Fruit fly (Drosophila melanogaster) whole organism, pupa: ENCODE results near the gene CG4360.

Experiments used
- CG10348 ChIP-seq: fragments of 200-800 bp; sonication (Bioruptor generic); IDR thresholded peaks from 2 replicates; pipeline ENCODE4 v1.3.6; 2022; ENCODE audit warnings: missing biosample characterization, missing genetic modification characterization
- CG12605 ChIP-seq: fragments of 200-800 bp; sonication (Bioruptor generic); IDR thresholded peaks from 2 replicates; pipeline ENCODE4 v1.3.6; 2022; ENCODE audit warnings: missing biosample characterization, missing genetic modification characterization
- CG13204 ChIP-seq: fragments of 200-800 bp; sonication (Bioruptor generic); optimal IDR thresholded peaks from 2 replicates; lab custom pipeline; 2018; ENCODE audit warnings: missing biosample characterization, mild to moderate bottlenecking, missing genetic modification characterization, moderate library complexity
- CG14655 ChIP-seq: fragments of 200-800 bp; sonication (Bioruptor generic); optimal IDR thresholded peaks from 3 replicates; lab custom pipeline; 2017; ENCODE audit warnings: mild to moderate bottlenecking, missing biosample characterization, missing genetic modification reagents, missing genetic modification characterization
- CG15710 ChIP-seq: fragments of 200-800 bp; sonication (Bioruptor generic); optimal IDR thresholded peaks from 2 replicates; lab custom pipeline; 2018; ENCODE audit warnings: missing biosample characterization, mild to moderate bottlenecking, missing genetic modification characterization, moderate library complexity
- CG17806 ChIP-seq: fragments of 200-800 bp; sonication (Bioruptor generic); optimal IDR thresholded peaks from 2 replicates; lab custom pipeline; 2018; ENCODE audit warnings: missing biosample characterization, mild to moderate bottlenecking, missing genetic modification characterization, moderate library complexity
- CG32121 ChIP-seq: fragments of 200-800 bp; sonication (Bioruptor generic); IDR thresholded peaks from 2 replicates; pipeline ENCODE4 v1.3.6; 2022; ENCODE audit warnings: missing biosample characterization, missing genetic modification characterization
- CG34367 ChIP-seq: fragments of 200-800 bp; sonication (Bioruptor generic); optimal IDR thresholded peaks from 2 replicates; lab custom pipeline; 2018; ENCODE audit warnings: missing biosample characterization, mild to moderate bottlenecking, missing genetic modification characterization
- CG4496 ChIP-seq: fragments of 200-800 bp; sonication (Bioruptor generic); IDR thresholded peaks from 3 replicates; pipeline ENCODE4 v1.3.6; 2022; ENCODE audit warnings: missing biosample characterization, missing genetic modification characterization
- CG8159 ChIP-seq: fragments of 200-800 bp; sonication (Bioruptor generic); optimal IDR thresholded peaks from 3 replicates; lab custom pipeline; 2018; ENCODE audit warnings: missing biosample characterization, mild to moderate bottlenecking, missing genetic modification characterization, moderate library complexity
- CG8301 ChIP-seq: fragments of 200-800 bp; sonication (Bioruptor generic); optimal IDR thresholded peaks from 2 replicates; lab custom pipeline; 2018; ENCODE audit warnings: missing biosample characterization, mild to moderate bottlenecking, missing genetic modification characterization
- CG9948 ChIP-seq: fragments of 200-800 bp; sonication (Bioruptor generic); optimal IDR thresholded peaks from 2 replicates; lab custom pipeline; 2018; ENCODE audit warnings: missing biosample characterization, mild to moderate bottlenecking, missing genetic modification characterization, moderate library complexity
- D1 ChIP-seq: fragments of 200-800 bp; sonication (Bioruptor generic); optimal IDR thresholded peaks from 2 replicates; lab custom pipeline; 2018; ENCODE audit warnings: missing biosample characterization, mild to moderate bottlenecking, missing genetic modification characterization, moderate library complexity
- EcR ChIP-seq: fragments of 200-800 bp; sonication (Bioruptor generic); optimal IDR thresholded peaks from 3 replicates; lab custom pipeline; 2019; ENCODE audit warnings: missing biosample characterization, missing genetic modification characterization, mild to moderate bottlenecking, moderate library complexity, missing genetic modification reagents
- Ets98B ChIP-seq: fragments of 200-800 bp; sonication (Bioruptor generic); IDR thresholded peaks from 2 replicates; pipeline ENCODE4 v1.3.6; 2022; ENCODE audit warnings: missing biosample characterization, missing genetic modification characterization
- Pif1A ChIP-seq: fragments of 200-800 bp; sonication (Bioruptor generic); optimal IDR thresholded peaks from 3 replicates; lab custom pipeline; 2016; ENCODE audit warnings: missing biosample characterization, missing genetic modification characterization
- Pif1B ChIP-seq: fragments of 200-800 bp; sonication (Bioruptor generic); optimal IDR thresholded peaks from 3 replicates; lab custom pipeline; 2016; ENCODE audit warnings: missing biosample characterization, missing genetic modification characterization
- Snoo ChIP-seq: fragments of 200-800 bp; sonication (Bioruptor generic); optimal IDR thresholded peaks from 3 replicates; lab custom pipeline; 2017; ENCODE audit warnings: missing biosample characterization, mild to moderate bottlenecking, missing genetic modification characterization, inconsistent platforms
- fd96Ca ChIP-seq: fragments of 200-800 bp; sonication (Bioruptor generic); IDR thresholded peaks from 3 replicates; pipeline ENCODE4 v1.3.6; 2022; ENCODE audit warnings: missing biosample characterization, missing genetic modification characterization
- gl ChIP-seq: fragments of 200-800 bp; sonication (Bioruptor generic); optimal IDR thresholded peaks from 2 replicates; lab custom pipeline; 2018; ENCODE audit warnings: missing biosample characterization, mild to moderate bottlenecking, missing genetic modification characterization
- rn ChIP-seq: fragments of 200-800 bp; sonication (Bioruptor generic); IDR thresholded peaks from 2 replicates; pipeline ENCODE4 v1.3.6; 2022; ENCODE audit warnings: missing biosample characterization, missing genetic modification characterization

CG4360 gene

DNA sequence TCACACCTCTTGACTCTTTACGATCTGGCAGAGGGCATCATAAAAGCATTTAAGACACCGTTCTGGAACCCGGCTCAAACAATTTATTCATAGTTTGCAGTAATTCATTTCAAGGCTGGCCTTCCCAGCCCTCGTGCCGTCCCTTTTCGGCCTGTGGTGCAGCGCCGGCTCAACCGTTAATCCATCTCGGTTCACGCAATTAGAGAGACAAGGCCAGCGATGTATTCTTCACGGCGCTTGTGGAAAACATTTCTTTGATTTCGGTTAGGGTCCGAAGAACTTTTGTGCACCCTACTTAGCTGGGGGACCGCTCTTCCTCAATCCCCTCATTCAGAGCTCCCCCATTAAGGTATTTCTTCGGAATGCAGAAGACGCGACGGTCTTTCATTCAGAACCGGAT, 36.7 kb downstream of the CG4360 start:
- TF ChIP-seq rn (GFP tag; lab: Robert Waterston, UW) (no peak), CG10348 (GFP tag; lab: Robert Waterston, UW) (no peak), CG13204 (GFP tag; lab: Kevin White, UChicago) (peak; percentile 9), EcR (GFP tag; lab: Kevin White, UChicago) (peak; percentile 22), CG34367 (no peak)
- TF ChIP-seq, all 21 proteins: peak for 2

- TF ChIP-seq fd96Ca (GFP tag; lab: Robert Waterston, UW), result no peak
- no peak for TF ChIP-seq CG32121
- no peak for TF ChIP-seq CG8159
- no peak for TF ChIP-seq CG14655 (GFP tag; lab: Kevin White, UChicago)
- no peak for TF ChIP-seq CG34367
- TF ChIP-seq gl, result no peak
- TF ChIP-seq rn (GFP tag; lab: Robert Waterston, UW), result no peak
- TF ChIP-seq D1 (tag; lab: Kevin White, UChicago), result no peak
- no peak for TF ChIP-seq Pif1B (GFP tag; lab: Kevin White, UChicago)
- TF ChIP-seq CG9948, result no peak
- no peak for TF ChIP-seq CG4496
- TF ChIP-seq Snoo (tag; lab: Kevin White, UChicago), result no peak
- no peak for TF ChIP-seq CG10348 (GFP tag; lab: Robert Waterston, UW)
- no peak for TF ChIP-seq CG13204 (GFP tag; lab: Kevin White, UChicago)
Measured at dm6 chr3R:20288564-20288963, 39.2 kb downstream of the CG4360 start.

DNA sequence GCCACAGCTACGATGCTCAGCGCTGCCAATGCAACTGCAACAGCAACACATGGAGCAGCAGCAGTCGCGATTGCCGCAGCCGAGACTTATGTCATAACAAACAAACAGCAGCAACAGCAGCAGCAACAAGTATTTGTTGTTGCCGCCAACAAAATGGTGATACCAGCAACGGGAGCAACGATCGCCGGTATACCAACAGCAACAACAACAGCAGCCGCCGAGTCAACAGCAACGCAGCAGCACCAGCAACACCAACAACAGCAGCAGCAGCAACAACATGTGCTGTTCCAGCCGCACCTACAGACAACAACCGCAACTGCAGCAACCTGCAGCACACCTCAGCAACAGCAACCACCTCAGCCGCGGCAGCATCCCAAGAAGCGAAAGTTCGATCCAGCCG, 39.7 kb downstream of the CG4360 start:
- TF ChIP-seq CG12605 (GFP tag; lab: Robert Waterston, UW) (no peak), EcR (GFP tag; lab: Kevin White, UChicago) (peak; percentile 57), gl (no peak)

- TF ChIP-seq CG8159 (no peak), CG17806 (tag; lab: Kevin White, UChicago) (no peak), fd96Ca (GFP tag; lab: Robert Waterston, UW) (no peak), Pif1A (GFP tag; lab: Kevin White, UChicago) (no peak), CG13204 (GFP tag; lab: Kevin White, UChicago) (no peak), CG12605 (GFP tag; lab: Robert Waterston, UW) (no peak), EcR (GFP tag; lab: Kevin White, UChicago) (no peak), rn (GFP tag; lab: Robert Waterston, UW) (no peak), Pif1B (GFP tag; lab: Kevin White, UChicago) (no peak), CG9948 (no peak)
Measured at dm6 chr3R:20286758-20287157, 41.0 kb downstream of the CG4360 start.

DNA sequence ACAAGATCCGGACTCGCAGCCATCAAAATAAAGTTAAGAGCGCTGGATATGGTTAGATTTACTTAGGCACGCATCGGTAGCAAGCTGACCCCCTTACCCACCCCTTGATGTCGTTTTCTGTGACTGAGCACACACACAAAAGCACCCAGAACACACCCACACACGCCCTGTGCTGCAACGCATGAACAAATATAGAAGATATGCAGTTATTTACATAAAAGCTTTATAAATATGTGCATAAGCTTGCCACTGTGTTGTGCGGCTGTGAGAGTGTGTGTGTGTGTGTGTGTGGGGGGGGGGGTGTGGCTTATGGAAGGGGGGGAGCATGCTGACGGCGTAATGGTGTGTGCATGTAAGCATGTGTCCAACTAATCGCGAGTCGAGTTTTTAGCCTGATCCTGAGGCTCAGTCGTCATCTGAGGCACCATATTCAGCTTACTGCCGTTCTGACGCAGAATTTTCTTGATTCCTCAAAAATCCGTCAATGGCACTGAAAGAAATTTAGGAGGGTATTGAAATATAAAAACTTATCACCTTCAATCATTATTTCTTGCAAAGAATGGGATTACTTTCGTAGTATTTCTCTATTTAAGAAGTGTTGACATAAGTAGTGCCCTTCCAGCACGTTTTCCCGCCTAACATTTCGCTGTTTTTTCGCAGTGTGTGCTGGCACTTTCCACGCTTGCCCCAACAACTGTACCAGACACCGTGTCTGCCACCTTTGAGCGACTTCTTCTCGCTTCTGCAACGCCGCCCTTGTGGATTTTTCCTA, 41.9 kb downstream of the CG4360 start:
- TF ChIP-seq CG15710 (tag; lab: Kevin White, UChicago) (peak; percentile 58), CG8301 (tag; lab: Kevin White, UChicago) (peak; percentile 77), fd96Ca (GFP tag; lab: Robert Waterston, UW) (peak; percentile 71; the same call in 2 of the 3 replicates), CG12605 (GFP tag; lab: Robert Waterston, UW) (peak; percentile 60; the same call in 1 of the 2 replicates), gl (no peak), rn (GFP tag; lab: Robert Waterston, UW) (no peak), CG9948 (peak; percentile 68), Snoo (tag; lab: Kevin White, UChicago) (peak; percentile 32), EcR (GFP tag; lab: Kevin White, UChicago) (no peak), Pif1A (GFP tag; lab: Kevin White, UChicago) (peak; percentile 47), D1 (tag; lab: Kevin White, UChicago) (no peak), CG32121 (no peak; the same call in 1 of the 2 replicates), CG17806 (tag; lab: Kevin White, UChicago) (peak; percentile 68), CG14655 (GFP tag; lab: Kevin White, UChicago) (peak; percentile 79), Ets98B (peak; percentile 44), CG13204 (GFP tag; lab: Kevin White, UChicago) (peak; percentile 11), CG34367 (peak; percentile 56), CG4496 (peak; percentile 77), CG10348 (GFP tag; lab: Robert Waterston, UW) (no peak), CG8159 (peak; percentile 69), Pif1B (GFP tag; lab: Kevin White, UChicago) (peak; percentile 27)

DNA sequence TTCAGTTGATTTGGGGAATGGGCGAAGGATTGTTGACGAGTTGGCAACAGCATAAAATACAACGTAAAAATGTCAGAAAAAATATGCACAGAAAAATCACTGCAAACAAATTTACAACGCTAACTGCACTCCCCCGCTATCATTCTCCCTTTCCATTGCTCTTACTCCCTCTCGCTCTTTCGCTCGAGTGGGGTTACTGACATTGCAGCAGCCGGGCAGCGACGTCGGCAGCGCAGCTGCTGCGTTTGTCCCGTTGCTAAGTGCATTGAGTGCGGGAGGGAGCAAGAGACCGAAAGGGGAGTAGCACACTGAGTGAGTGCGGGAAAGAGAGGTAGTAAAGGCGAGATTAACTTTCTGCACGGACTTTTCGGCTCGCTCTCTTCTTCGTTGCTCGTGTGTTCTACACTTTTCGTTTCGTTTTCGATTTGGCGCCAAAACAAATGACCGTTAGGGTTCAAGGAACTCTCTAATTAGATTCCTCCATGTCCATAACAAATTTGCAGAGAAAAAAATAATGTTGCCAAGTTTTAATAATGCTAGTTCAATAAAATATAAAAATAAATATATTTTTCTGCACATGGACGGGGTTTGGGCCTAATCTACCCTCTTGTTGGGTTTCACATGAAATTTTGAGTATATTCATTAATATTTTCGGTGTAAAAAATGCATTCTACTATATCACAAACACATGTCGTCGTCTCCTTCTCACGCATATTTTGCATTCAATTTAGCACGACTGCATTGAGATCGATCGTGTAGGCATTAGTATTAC, 43.5 kb downstream of the CG4360 start:
- peak; percentile 87 for TF ChIP-seq CG14655 (GFP tag; lab: Kevin White, UChicago)
- peak; percentile 76 for TF ChIP-seq Ets98B
- TF ChIP-seq CG4496, result peak; percentile 85
- TF ChIP-seq gl, result no peak
- peak; percentile 67 for TF ChIP-seq Pif1B (GFP tag; lab: Kevin White, UChicago)
- TF ChIP-seq D1 (tag; lab: Kevin White, UChicago), result no peak
- peak; percentile 31; the same call in 1 of the 2 replicates for TF ChIP-seq rn (GFP tag; lab: Robert Waterston, UW)
- TF ChIP-seq CG10348 (GFP tag; lab: Robert Waterston, UW), result 0 out of 2 replicates have a peak, but pooled peaks have one; percentile 31
- TF ChIP-seq CG8301 (tag; lab: Kevin White, UChicago), result peak; percentile 81
- TF ChIP-seq Snoo (tag; lab: Kevin White, UChicago), result peak; percentile 3
- TF ChIP-seq CG17806 (tag; lab: Kevin White, UChicago), result peak; percentile 68
- TF ChIP-seq EcR (GFP tag; lab: Kevin White, UChicago), result peak; percentile 99
- TF ChIP-seq CG13204 (GFP tag; lab: Kevin White, UChicago), result peak; percentile 27
- TF ChIP-seq Pif1A (GFP tag; lab: Kevin White, UChicago), result peak; percentile 67
- TF ChIP-seq CG34367, result peak; percentile 53
- TF ChIP-seq CG8159, result peak; percentile 64
- TF ChIP-seq CG32121, result peak; percentile 44; the same call in 1 of the 2 replicates
- peak; percentile 45; the same call in 1 of the 3 replicates for TF ChIP-seq fd96Ca (GFP tag; lab: Robert Waterston, UW)
- TF ChIP-seq CG12605 (GFP tag; lab: Robert Waterston, UW), result peak; percentile 65; the same call in 1 of the 2 replicates
- peak; percentile 72 for TF ChIP-seq CG9948
- TF ChIP-seq CG15710 (tag; lab: Kevin White, UChicago), result peak; percentile 37
